Fruit fly (Drosophila melanogaster): ENCODE results near the gene Ugt305A1.

DNA sequence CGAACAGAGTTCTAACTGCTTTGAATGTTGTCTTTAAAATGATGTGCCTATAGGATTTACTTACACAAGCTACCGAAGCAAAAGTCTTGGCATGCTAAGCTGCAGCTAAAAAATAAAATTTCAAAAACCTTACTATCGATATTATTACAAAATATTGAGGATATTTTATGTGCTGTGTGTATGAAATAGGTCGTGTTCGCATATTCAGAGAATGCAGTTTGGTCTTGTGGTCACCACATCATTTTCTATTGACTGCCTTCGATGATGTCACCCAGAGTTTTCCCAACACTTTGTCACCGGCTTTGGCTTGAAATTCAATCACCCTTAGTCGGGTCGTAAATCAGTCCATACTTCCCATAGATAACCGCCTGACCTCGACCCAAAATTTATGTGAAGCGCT, 11.9 kb upstream of the Ugt305A1 start, which contains the start of gene Dpy-30L2:
- no peak for TF ChIP-seq CG6854 (GFP tag; optimal IDR thresholded peaks at IDR 0.05)
- no peak for TF ChIP-seq Eip75B (GFP tag; optimal IDR thresholded peaks at IDR 0.05)
- TF ChIP-seq CG8319 (GFP tag; optimal IDR thresholded peaks at IDR 0.05): no peak
- no peak for TF ChIP-seq CG10631 (GFP tag; optimal IDR thresholded peaks at IDR 0.05)
- TF ChIP-seq CG16779 (tag; optimal IDR thresholded peaks at IDR 0.05): no peak
- no peak for TF ChIP-seq ss (GFP tag; optimal IDR thresholded peaks at IDR 0.05)
- no peak for TF ChIP-seq acj6 (GFP tag; optimal IDR thresholded peaks at IDR 0.05)
- no peak for TF ChIP-seq Sox15 (GFP tag; optimal IDR thresholded peaks at IDR 0.05)
